Worm (Caenorhabditis elegans) whole organism, L3 larva: ENCODE results near the gene F10D7.4.

Experiments
- R02D3.7 ChIP-seq: fragments of 150-350 bp; optimal IDR thresholded peaks from 2 replicates; lab custom pipeline; 2014; ENCODE audit warnings: missing biosample characterization, missing genetic modification characterization
- aly-2 ChIP-seq: fragments of 150-350 bp; optimal IDR thresholded peaks from 2 replicates; lab custom pipeline; 2014; ENCODE audit warnings: missing biosample characterization, missing genetic modification characterization
- ama-1 ChIP-seq: fragments of 150-350 bp; optimal IDR thresholded peaks from 2 replicates; lab custom pipeline; 2018
- ceh-16 ChIP-seq: sonication (generic microtip); optimal IDR thresholded peaks from 2 replicates; lab custom pipeline; 2017; ENCODE audit warnings: missing biosample characterization, missing genetic modification characterization
- ceh-28 ChIP-seq: fragments of 150-350 bp; optimal IDR thresholded peaks from 2 replicates; lab custom pipeline; 2014; ENCODE audit warnings: missing biosample characterization, missing genetic modification reagents, missing genetic modification characterization
- ceh-82 ChIP-seq: fragments of 150-350 bp; optimal IDR thresholded peaks from 2 replicates; lab custom pipeline; 2014; ENCODE audit warnings: missing biosample characterization, missing genetic modification characterization
- ceh-9 ChIP-seq: sonication (generic microtip); optimal IDR thresholded peaks from 2 replicates; lab custom pipeline; 2018; ENCODE audit warnings: missing biosample characterization, missing genetic modification characterization
- daf-12 ChIP-seq: fragments of 150-350 bp; optimal IDR thresholded peaks from 2 replicates; lab custom pipeline; 2014; ENCODE audit warnings: missing biosample characterization, missing genetic modification reagents, missing genetic modification characterization
- egl-27 ChIP-seq: sonication (generic microtip); optimal IDR thresholded peaks from 4 replicates; lab custom pipeline; 2017; ENCODE audit warnings: missing biosample characterization, missing genetic modification reagents, missing genetic modification characterization
- elt-1 ChIP-seq: fragments of 150-350 bp; optimal IDR thresholded peaks from 2 replicates; lab custom pipeline; 2014; ENCODE audit warnings: missing biosample characterization, missing genetic modification characterization
- elt-2 ChIP-seq: sonication (generic microtip); optimal IDR thresholded peaks from 2 replicates; lab custom pipeline; 2016; ENCODE audit warnings: missing genetic modification reagents, mild to moderate bottlenecking, missing genetic modification characterization, missing compliant biosample characterization
- elt-3 ChIP-seq, 3 experiments: fragments of 150-350 bp in 1 of 3; sonication (generic microtip) in 2 of 3; optimal IDR thresholded peaks; 2 replicates in 2 of 3; 4 replicates in 1 of 3; lab custom pipeline; 2014 to 2017; ENCODE audit warnings: missing biosample characterization in 3 of 3, missing genetic modification characterization in 3 of 3
- fkh-2 ChIP-seq: fragments of 150-350 bp; optimal IDR thresholded peaks from 2 replicates; lab custom pipeline; 2014; ENCODE audit warnings: missing biosample characterization, missing genetic modification reagents, missing genetic modification characterization
- fos-1 ChIP-seq: fragments of 150-350 bp; optimal IDR thresholded peaks from 2 replicates; lab custom pipeline; 2014; ENCODE audit warnings: missing biosample characterization, missing genetic modification characterization
- hmg-11 ChIP-seq: sonication (generic microtip); optimal IDR thresholded peaks from 2 replicates; lab custom pipeline; 2016; ENCODE audit warnings: missing genetic modification characterization, missing compliant biosample characterization
- jun-1 ChIP-seq: fragments of 150-350 bp; optimal IDR thresholded peaks from 2 replicates; lab custom pipeline; 2014; ENCODE audit warnings: missing biosample characterization, missing genetic modification reagents, missing genetic modification characterization
- lin-15B ChIP-seq: fragments of 150-350 bp; optimal IDR thresholded peaks from 2 replicates; lab custom pipeline; 2014; ENCODE audit warnings: missing biosample characterization, missing genetic modification characterization
- lin-39 ChIP-seq: fragments of 150-350 bp; optimal IDR thresholded peaks from 2 replicates; lab custom pipeline; 2018; ENCODE audit warnings: missing biosample characterization, missing genetic modification reagents, missing genetic modification characterization
- lsy-12 ChIP-seq: sonication (generic microtip); optimal IDR thresholded peaks from 2 replicates; lab custom pipeline; 2016; ENCODE audit warnings: mild to moderate bottlenecking, missing genetic modification characterization, missing compliant biosample characterization
- mdl-1 ChIP-seq: fragments of 150-350 bp; optimal IDR thresholded peaks from 2 replicates; lab custom pipeline; 2014; ENCODE audit warnings: missing biosample characterization, missing genetic modification characterization
- nfya-1 ChIP-seq: sonication (generic microtip); optimal IDR thresholded peaks from 2 replicates; lab custom pipeline; 2017; ENCODE audit warnings: missing genetic modification characterization, mild to moderate bottlenecking, missing compliant biosample characterization, antibody characterized with exemption, moderate library complexity; ENCODE audit not compliant: insufficient read depth
- nhr-11 ChIP-seq: fragments of 150-350 bp; optimal IDR thresholded peaks from 2 replicates; lab custom pipeline; 2014; ENCODE audit warnings: missing biosample characterization, missing genetic modification characterization
- nhr-23 ChIP-seq: fragments of 150-350 bp; optimal IDR thresholded peaks from 2 replicates; lab custom pipeline; 2014; ENCODE audit warnings: missing biosample characterization, missing genetic modification reagents, missing genetic modification characterization
- nhr-237 ChIP-seq: fragments of 150-350 bp; optimal IDR thresholded peaks from 2 replicates; lab custom pipeline; 2014; ENCODE audit warnings: missing biosample characterization, missing genetic modification characterization
- nhr-25 ChIP-seq: sonication (generic microtip); optimal IDR thresholded peaks from 2 replicates; lab custom pipeline; 2017; ENCODE audit warnings: missing biosample characterization, missing genetic modification characterization
- nhr-28 ChIP-seq: fragments of 150-350 bp; optimal IDR thresholded peaks from 2 replicates; lab custom pipeline; 2014; ENCODE audit warnings: missing biosample characterization, missing genetic modification characterization
- nhr-43 ChIP-seq: sonication (generic microtip); optimal IDR thresholded peaks from 2 replicates; lab custom pipeline; 2016; ENCODE audit warnings: mild to moderate bottlenecking, missing genetic modification characterization, missing compliant biosample characterization; ENCODE audit not compliant: poor library complexity, severe bottlenecking
- nhr-76 ChIP-seq: fragments of 150-350 bp; sonication (generic microtip); optimal IDR thresholded peaks from 5 replicates; lab custom pipeline; 2014; ENCODE audit warnings: missing biosample characterization, missing genetic modification characterization
- nhr-77 ChIP-seq: fragments of 150-350 bp; optimal IDR thresholded peaks from 2 replicates; lab custom pipeline; 2014; ENCODE audit warnings: missing biosample characterization, missing genetic modification characterization
- pqm-1 ChIP-seq: fragments of 150-350 bp; optimal IDR thresholded peaks from 2 replicates; lab custom pipeline; 2017; ENCODE audit warnings: missing biosample characterization, missing genetic modification characterization, inconsistent platforms
- skn-1 ChIP-seq: fragments of 150-350 bp; optimal IDR thresholded peaks from 2 replicates; lab custom pipeline; 2014; ENCODE audit warnings: missing biosample characterization, missing genetic modification characterization
- snpc-4 ChIP-seq: fragments of 150-350 bp; optimal IDR thresholded peaks from 2 replicates; lab custom pipeline; 2014; ENCODE audit warnings: missing biosample characterization, missing genetic modification characterization
- tbx-2 ChIP-seq: sonication (generic microtip); optimal IDR thresholded peaks from 2 replicates; lab custom pipeline; 2016; ENCODE audit warnings: mild to moderate bottlenecking, missing genetic modification characterization, missing compliant biosample characterization
- unc-39 ChIP-seq: sonication (generic microtip); optimal IDR thresholded peaks from 4 replicates; lab custom pipeline; 2017; ENCODE audit warnings: missing biosample characterization, missing genetic modification characterization
- unc-62 ChIP-seq: fragments of 150-350 bp; sonication (generic microtip); optimal IDR thresholded peaks from 4 replicates; lab custom pipeline; 2014; ENCODE audit warnings: missing biosample characterization, missing genetic modification reagents, missing genetic modification characterization
- zag-1 ChIP-seq: fragments of 150-350 bp; optimal IDR thresholded peaks from 2 replicates; lab custom pipeline; 2014; ENCODE audit warnings: missing biosample characterization, missing genetic modification characterization
- ztf-11 ChIP-seq: fragments of 150-350 bp; optimal IDR thresholded peaks from 2 replicates; lab custom pipeline; 2014; ENCODE audit warnings: missing biosample characterization, missing genetic modification characterization
- ztf-4 ChIP-seq: fragments of 150-350 bp; optimal IDR thresholded peaks from 2 replicates; lab custom pipeline; 2014; ENCODE audit warnings: missing biosample characterization, missing genetic modification characterization

Gene F10D7.4

DNA sequence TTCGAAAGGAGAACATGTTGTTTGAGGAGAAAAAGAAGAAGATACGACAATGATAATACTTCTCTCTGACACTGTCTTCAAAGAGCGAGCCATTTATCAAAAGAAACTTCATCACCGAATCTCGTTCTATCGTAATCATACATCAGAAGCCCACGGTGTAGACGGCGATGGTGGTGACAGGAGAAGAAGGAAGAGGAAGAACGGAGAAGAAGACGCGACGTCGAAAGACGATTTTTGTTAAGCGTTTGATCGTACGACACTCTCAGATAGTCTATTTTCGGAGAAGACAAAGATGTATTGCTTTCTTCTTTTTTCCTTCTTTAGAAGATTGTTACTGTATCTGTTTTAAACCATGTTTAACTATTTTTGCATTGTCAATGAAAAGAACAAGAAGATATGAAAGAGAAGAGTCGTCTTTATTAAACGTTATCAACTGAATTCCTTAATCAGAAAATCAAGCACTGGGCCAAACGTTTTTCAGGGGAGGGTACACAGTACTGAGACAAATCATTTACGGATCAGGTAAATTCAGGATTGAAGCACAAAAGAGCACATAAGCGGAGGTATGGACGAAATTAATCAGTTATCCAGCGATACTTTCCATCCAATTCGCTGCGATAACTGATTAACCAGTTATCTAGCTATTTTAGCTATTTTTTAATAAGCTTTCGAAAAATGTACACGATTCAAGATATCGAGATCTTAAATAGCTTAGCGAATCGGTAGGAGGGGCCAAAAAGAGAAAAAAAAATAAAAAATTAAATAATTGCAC lies 38.1 kb upstream of the F10D7.4 start:
- peak; percentile 87 for TF ChIP-seq nhr-23
- peak; percentile 15 for TF ChIP-seq fos-1 (tag; lab: Kevin White, UChicago)
- peak; percentile 52 for TF ChIP-seq lsy-12 (tag; lab: Kevin White, UChicago)
- no peak for TF ChIP-seq egl-27
- TF ChIP-seq R02D3.7 (tag; lab: Kevin White, UChicago), result peak; percentile 22
- peak; percentile 97 for TF ChIP-seq ama-1 (lab: Kevin White, UChicago)
- TF ChIP-seq ceh-82 (tag; lab: Kevin White, UChicago), result no peak
- TF ChIP-seq fkh-2 (tag; lab: Kevin White, UChicago), result no peak
- TF ChIP-seq unc-62 (GFP tag; lab: Kevin White, UChicago), result peak; percentile 45
- TF ChIP-seq nhr-43 (tag; lab: Kevin White, UChicago), result peak; percentile 81
- peak; percentile 5 for TF ChIP-seq hmg-11 (tag; lab: Kevin White, UChicago)
- peak; percentile 87 for TF ChIP-seq nhr-25
- no peak for TF ChIP-seq nhr-77
- peak; percentile 41 for TF ChIP-seq nhr-76
- no peak for TF ChIP-seq aly-2 (tag; lab: Kevin White, UChicago)
- peak; percentile 69 for TF ChIP-seq tbx-2 (tag; lab: Kevin White, UChicago)
- peak in 2 of 3 experiments; percentile 28 to 58 for TF ChIP-seq elt-3 (tag; optimal IDR thresholded peaks at IDR 0.05; lab: Kevin White, UChicago)
- TF ChIP-seq zag-1, result no peak
- no peak for TF ChIP-seq ceh-16 (tag; lab: Kevin White, UChicago)
- no peak for TF ChIP-seq daf-12 (tag; lab: Kevin White, UChicago)
- TF ChIP-seq mdl-1 (tag; lab: Kevin White, UChicago), result no peak
- TF ChIP-seq ceh-28, result peak; percentile 48
- TF ChIP-seq nhr-11 (tag; lab: Kevin White, UChicago), result no peak
- TF ChIP-seq skn-1 (tag; lab: Kevin White, UChicago), result no peak
- no peak for TF ChIP-seq nhr-28 (tag; lab: Kevin White, UChicago)
- TF ChIP-seq pqm-1 (tag; lab: Kevin White, UChicago), result no peak
- peak; percentile 62 for TF ChIP-seq ztf-4
- no peak for TF ChIP-seq jun-1
- TF ChIP-seq ceh-9 (tag; lab: Kevin White, UChicago), result no peak

DNA sequence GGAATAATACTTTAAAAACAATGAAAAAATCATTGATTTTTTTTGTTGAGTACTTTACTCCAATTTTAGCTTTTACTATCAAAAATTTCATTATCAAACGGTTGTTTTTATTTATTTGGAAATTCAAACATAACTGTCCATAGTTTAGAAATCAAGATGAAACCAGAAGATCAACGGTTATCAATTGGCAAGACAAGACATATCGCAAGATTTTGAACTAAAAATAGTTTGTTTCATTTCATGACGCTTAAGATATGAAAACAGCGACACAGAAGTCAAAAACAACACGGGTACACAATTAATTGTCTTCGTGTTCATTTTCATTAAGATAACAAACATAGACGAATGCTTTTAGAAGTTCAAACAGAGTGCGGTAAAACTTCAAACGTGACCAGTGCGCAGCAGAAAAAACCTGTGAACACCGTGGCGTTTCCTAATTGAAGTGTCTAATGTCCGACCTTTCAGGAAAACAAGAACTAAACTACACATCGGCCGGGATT lies 35.7 kb upstream of the F10D7.4 start:
- TF ChIP-seq nhr-25 (peak; percentile 2), nhr-76 (no peak)

DNA sequence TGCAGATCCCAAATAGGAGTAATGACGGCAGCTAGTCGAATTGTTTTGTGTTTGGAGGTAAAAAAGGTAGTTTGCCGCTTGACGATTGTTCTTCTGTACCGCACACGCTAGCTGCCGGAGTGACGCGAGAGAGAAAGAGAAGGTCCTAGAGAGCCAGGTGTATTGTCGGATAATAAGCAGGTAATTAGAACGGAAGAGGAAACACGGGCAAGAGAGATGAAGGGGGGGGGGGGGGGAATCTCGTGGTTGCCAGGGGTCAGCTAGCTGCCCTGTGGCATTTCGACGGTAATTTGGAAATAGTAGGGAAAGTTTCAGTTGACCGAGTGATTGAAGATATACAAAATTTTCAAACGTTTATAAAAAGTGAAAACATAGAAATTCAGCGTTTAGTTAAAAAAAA lies 32.0 kb upstream of the F10D7.4 start, which contains the start of gene crb-1:
crb-1 (minus strand) TSS at position 147 of the 400 bp plus-strand sequence.
- TF ChIP-seq nhr-25, result no peak
- TF ChIP-seq mdl-1 (tag; lab: Kevin White, UChicago), result no peak
- no peak for TF ChIP-seq nfya-1
- TF ChIP-seq nhr-23, result no peak
- TF ChIP-seq lin-39 (tag; lab: Kevin White, UChicago), result no peak
- no peak for TF ChIP-seq ztf-11
- no peak for TF ChIP-seq elt-2
- TF ChIP-seq snpc-4, result no peak
- TF ChIP-seq elt-1 (tag; lab: Kevin White, UChicago), result no peak
- no peak for TF ChIP-seq nhr-43 (tag; lab: Kevin White, UChicago)
- TF ChIP-seq nhr-237 (tag; lab: Kevin White, UChicago), result no peak
- no peak for TF ChIP-seq lin-15B (tag; lab: Kevin White, UChicago)

DNA sequence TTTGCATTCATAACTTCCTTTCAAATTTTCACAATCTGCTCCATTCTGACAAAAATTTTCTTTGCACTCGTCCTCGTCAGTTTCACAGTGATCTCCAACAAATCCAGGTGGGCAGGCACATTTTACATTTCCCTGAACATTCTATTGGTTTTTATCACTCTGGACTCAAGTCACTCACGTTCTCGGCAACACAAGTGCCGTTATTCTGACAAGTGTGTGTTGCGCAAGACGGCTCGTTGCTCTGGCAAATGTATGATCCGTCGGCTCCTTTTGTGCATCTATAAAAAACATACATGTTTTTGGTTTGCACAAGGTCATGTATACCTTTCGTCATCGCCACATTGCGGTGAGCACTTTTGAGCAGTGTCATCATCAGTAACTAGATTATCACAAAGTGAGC lies 30.8 kb upstream of the F10D7.4 start:
- TF ChIP-seq elt-2, result no peak
- TF ChIP-seq ceh-28, result no peak
- no peak for TF ChIP-seq pqm-1 (tag; lab: Kevin White, UChicago)
- no peak for TF ChIP-seq nhr-23
- no peak for TF ChIP-seq lin-39 (tag; lab: Kevin White, UChicago)
- TF ChIP-seq daf-12 (tag; lab: Kevin White, UChicago), result no peak
- no peak for TF ChIP-seq nhr-77
- TF ChIP-seq unc-39 (tag; lab: Kevin White, UChicago), result no peak
- TF ChIP-seq nhr-28 (tag; lab: Kevin White, UChicago), result no peak
- no peak for TF ChIP-seq ztf-11
- TF ChIP-seq, all 47 proteins: peak for 0
